Worm (Caenorhabditis elegans): ENCODE measurements around the gene F31F6.2.

The F31F6.2 gene

ce11 chrX:14875668-14876067 is 4.0 kb upstream of the F31F6.2 start, which contains the start of gene sssh-1:
sssh-1 (plus strand) TSS chrX:14875968.
- TF ChIP-seq tbx-7 (tag; optimal IDR thresholded peaks at IDR 0.05) (no peak), che-1 (tag; optimal IDR thresholded peaks at IDR 0.05) (no peak), fkh-6 (tag; optimal IDR thresholded peaks at IDR 0.05) (no peak), T23F11.4 (GFP tag; optimal IDR thresholded peaks at IDR 0.05) (no peak), lin-11 (tag; optimal IDR thresholded peaks at IDR 0.05) (no peak), K02D7.2 (tag; optimal IDR thresholded peaks at IDR 0.05) (no peak), K09A11.1 (tag; optimal IDR thresholded peaks at IDR 0.05; ENCODE audit: insufficient read depth) (no peak), zip-5 (tag; optimal IDR thresholded peaks at IDR 0.05) (no peak), ztf-16 (tag; optimal IDR thresholded peaks at IDR 0.05) (no peak), rnt-1 (tag; optimal IDR thresholded peaks at IDR 0.05) (no peak), ref-2 (tag; optimal IDR thresholded peaks at IDR 0.05) (no peak), pros-1 (tag; optimal IDR thresholded peaks at IDR 0.05) (no peak), sox-4 (tag; optimal IDR thresholded peaks at IDR 0.05) (no peak), C38D4.7 (GFP tag; optimal IDR thresholded peaks at IDR 0.05) (no peak), odd-2 (tag; optimal IDR thresholded peaks at IDR 0.05) (no peak), ceh-18 (tag; optimal IDR thresholded peaks at IDR 0.05) (no peak), ceh-34 (tag; optimal IDR thresholded peaks at IDR 0.05) (no peak), madf-2 (tag; optimal IDR thresholded peaks at IDR 0.05) (no peak), ttx-3 (tag; optimal IDR thresholded peaks at IDR 0.05) (no peak), pag-3 (tag; optimal IDR thresholded peaks at IDR 0.05; ENCODE audit: borderline replicate concordance) (no peak)

DNA sequence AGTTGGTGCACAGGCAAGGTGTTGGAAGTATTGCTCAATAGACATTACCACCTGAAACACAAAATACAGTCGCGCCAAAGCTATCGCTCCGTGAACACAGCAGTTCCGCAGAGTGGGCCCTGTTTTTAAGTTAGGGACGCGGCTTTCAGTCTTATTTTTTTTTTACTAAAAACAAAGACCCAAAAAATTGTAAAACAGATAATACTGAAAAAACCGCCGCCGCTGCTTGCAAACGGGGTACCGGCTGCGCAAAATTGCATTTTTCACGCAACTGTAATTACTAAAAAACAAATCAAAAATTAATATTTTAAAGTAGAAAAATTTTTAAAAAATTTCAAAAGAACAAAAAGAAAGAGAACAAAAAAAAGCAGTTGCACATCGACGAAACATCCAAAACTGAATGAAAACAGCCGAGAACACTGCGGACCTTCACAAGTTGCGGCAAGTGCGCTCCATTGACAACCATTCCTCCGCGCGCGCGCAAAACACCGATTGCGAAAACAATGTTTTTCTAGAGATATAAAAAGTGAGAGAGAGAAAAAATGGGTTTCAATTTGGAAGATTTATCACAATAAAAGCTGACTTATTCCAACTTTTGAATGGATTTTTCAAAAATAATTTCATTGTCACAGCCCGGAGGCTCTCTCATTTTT is 1.3 kb upstream of the F31F6.2 start, which contains the start of gene F31F6.3:
Gene F31F6.3 (minus strand): TSS at position 51 of the 653 bp plus-strand sequence.
- TF ChIP-seq fax-1 (tag; optimal IDR thresholded peaks at IDR 0.05): no peak
- no peak for TF ChIP-seq elt-4 (tag; optimal IDR thresholded peaks at IDR 0.05)
- TF ChIP-seq fkh-10 (GFP tag; optimal IDR thresholded peaks at IDR 0.05): no peak
- no peak for TF ChIP-seq ceh-45 (GFP tag; IDR thresholded peaks at IDR 0.05)
- no peak for TF ChIP-seq hlh-15 (tag; optimal IDR thresholded peaks at IDR 0.05)
- no peak for TF ChIP-seq ceh-31 (tag; optimal IDR thresholded peaks at IDR 0.05)
- no peak for TF ChIP-seq sox-4 (tag; optimal IDR thresholded peaks at IDR 0.05)
- no peak for TF ChIP-seq sdc-2 (tag; optimal IDR thresholded peaks at IDR 0.05)
- no peak for TF ChIP-seq che-1 (tag; optimal IDR thresholded peaks at IDR 0.05)
- TF ChIP-seq zip-5 (tag; optimal IDR thresholded peaks at IDR 0.05): no peak
- TF ChIP-seq elt-2 (tag; optimal IDR thresholded peaks at IDR 0.05): no peak

DNA sequence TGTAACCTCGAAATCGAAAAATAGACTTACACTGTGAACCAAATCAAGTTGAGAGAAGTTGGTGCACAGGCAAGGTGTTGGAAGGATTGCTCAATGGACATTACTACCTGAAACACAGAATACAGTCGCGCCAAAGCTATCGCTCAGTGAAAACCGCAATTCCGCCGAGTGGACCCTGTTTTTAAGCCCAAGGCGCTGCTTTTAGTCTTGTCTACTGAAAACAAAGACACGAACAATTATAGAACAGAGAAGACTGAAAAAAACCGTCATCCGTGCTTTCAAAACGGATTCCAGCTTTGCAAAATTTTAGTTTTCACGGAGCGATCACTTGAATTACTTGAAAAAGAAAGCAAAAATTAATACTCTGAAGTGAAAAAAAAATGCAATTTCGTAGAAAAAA is 3.5 kb downstream of the F31F6.2 start, which contains the start of gene F31F6.1:
Gene F31F6.1 (minus strand): TSS at position 101 of the 400 bp plus-strand sequence.
- no peak for TF ChIP-seq fax-1 (tag; optimal IDR thresholded peaks at IDR 0.05)
- TF ChIP-seq mec-3 (tag; optimal IDR thresholded peaks at IDR 0.05; ENCODE audit: borderline replicate concordance): no peak
- TF ChIP-seq nhr-232 (tag; optimal IDR thresholded peaks at IDR 0.05): no peak
- peak; percentile 54 for TF ChIP-seq dmd-4 (tag; optimal IDR thresholded peaks at IDR 0.05; ENCODE audit: borderline replicate concordance)

DNA sequence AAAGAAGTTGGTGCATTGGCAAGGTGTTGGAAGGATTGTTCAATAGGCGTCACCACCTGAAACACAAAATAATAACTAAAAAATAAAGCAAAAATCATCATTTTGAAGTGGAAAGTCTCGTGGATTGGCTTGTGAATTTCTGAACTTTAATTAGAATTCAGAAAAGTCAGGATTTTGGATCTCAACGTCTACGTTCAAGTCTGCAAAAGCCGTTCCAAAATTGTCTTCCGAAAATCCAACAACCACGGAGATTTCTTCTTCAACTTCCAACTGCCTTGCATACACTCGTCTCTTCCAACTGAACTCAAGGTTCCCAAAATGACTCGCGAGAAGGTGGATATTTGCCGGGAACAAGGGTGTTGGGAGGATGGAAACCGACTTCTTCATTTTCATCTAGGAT is 5.9 kb downstream of the F31F6.2 start, which contains the start of gene C27C12.3:
Gene C27C12.3 (minus strand): TSS at position 101 of the 400 bp plus-strand sequence.
- TF ChIP-seq ceh-24 (tag; optimal IDR thresholded peaks at IDR 0.05) (no peak), ahr-1 (tag; optimal IDR thresholded peaks at IDR 0.05) (no peak), ama-1 (optimal IDR thresholded peaks at IDR 0.05) (no peak), zip-5 (tag; optimal IDR thresholded peaks at IDR 0.05) (no peak), dve-1 (tag; optimal IDR thresholded peaks at IDR 0.05) (no peak)

DNA sequence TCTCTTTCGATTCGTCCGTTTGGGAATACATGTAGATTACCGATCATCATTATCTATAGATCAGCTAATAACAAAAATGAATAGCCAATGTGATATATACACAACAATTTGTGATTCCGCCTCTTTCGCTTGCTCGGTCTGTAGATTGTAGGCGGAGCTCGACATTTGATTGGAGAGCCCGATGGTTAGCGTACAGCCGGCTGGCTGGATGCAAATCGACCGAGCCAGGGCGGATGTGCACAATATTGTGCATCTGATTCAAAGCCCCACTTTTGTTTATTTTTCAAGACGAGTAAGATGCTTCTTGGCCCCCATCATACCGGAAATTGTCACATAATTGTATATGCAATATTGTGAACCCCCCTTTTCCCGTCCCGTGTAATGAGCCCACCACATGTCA is 9.9 kb downstream of the F31F6.2 start, which contains the start of gene dmd-4:
Gene dmd-4 (minus strand): TSS at position 101 of the 400 bp plus-strand sequence.
- TF ChIP-seq unc-86 (tag; optimal IDR thresholded peaks at IDR 0.05) (no peak), dmd-4 (tag; optimal IDR thresholded peaks at IDR 0.05; ENCODE audit: borderline replicate concordance) (peak; percentile 82)

Measured in whole organism, late embryonic.